Worm (Caenorhabditis elegans): ENCODE results near the gene F59A1.6.
A peak's percentile ranks its signal among the peaks of the same experiment; 100 is the strongest.

Gene F59A1.6

DNA sequence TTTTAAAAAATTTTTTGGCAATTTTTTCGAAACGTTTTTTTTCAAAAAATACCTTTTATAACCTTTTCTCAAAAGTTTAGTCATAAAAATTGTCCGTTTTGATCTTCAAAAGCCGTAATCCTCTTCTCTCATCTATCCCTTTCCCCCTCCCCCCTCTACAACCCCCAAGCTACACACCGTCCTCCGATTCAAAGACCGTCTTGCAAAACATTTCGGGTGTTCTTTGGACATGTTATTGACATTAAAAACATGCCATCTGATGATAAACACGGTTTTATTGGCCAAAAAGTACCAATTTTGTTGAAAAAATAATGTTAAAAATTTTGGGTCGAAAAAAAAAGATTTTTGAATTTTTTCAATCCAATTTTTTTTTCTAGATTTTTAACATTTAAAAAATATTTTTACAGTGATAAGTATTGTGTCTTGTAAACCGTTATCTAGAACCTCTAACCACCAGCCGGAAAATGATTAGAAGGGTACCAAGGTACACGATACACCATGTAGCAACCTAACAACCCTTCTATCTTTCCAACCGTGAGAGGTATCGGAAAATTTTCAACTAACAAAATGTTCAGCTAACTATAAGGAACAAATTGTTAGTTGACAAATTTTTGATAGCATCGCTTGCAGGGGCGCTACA, 38.3 kb downstream of the F59A1.6 start:
- TF ChIP-seq sdz-38 (tag; optimal IDR thresholded peaks at IDR 0.05) (no peak), nhr-80 (tag; optimal IDR thresholded peaks at IDR 0.05) (peak; percentile 44)

DNA sequence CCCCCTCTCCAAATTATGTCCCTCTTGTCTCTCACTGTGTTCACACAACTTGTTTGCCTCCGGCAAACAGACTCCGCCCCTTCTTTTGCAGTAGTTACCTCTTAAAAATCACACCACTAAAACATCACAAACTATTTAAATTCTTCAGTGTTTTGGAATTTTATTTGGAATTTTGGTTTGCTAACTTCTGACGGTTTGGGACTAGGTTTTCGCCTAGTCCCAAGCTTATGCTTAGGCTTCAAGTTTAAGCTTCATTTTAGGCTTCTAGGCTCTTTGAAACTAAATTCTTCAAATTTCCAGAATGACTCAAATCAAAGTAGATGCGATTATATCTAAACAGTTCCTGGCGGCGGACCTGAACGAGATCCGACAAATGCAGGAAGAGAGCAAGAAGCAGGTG, 39.8 kb downstream of the F59A1.6 start, which contains the start of gene fat-5:
fat-5 (plus strand) TSS at position 301 of the 400 bp plus-strand sequence.
- TF ChIP-seq repo-1 (tag; optimal IDR thresholded peaks at IDR 0.05) (no peak), tbx-9 (tag; optimal IDR thresholded peaks at IDR 0.05; ENCODE audit: borderline replicate concordance) (no peak), hmg-20 (GFP tag; IDR thresholded peaks at IDR 0.05) (no peak), hmg-1.2 (GFP tag; IDR thresholded peaks at IDR 0.05) (no peak), nfya-2 (GFP tag; IDR thresholded peaks at IDR 0.05) (no peak), lsl-1 (GFP tag; optimal IDR thresholded peaks at IDR 0.05) (no peak), lin-54 (GFP tag; optimal IDR thresholded peaks at IDR 0.05) (no peak), fkh-3 (tag; optimal IDR thresholded peaks at IDR 0.05) (no peak), unc-130 (GFP tag; optimal IDR thresholded peaks at IDR 0.05) (no peak), Y95B8A.8 (GFP tag; IDR thresholded peaks at IDR 0.05) (no peak), snpc-1.1 (tag; optimal IDR thresholded peaks at IDR 0.05; ENCODE audit: insufficient read depth) (no peak), madf-6 (GFP tag; IDR thresholded peaks at IDR 0.05) (no peak), cebp-2 (GFP tag; IDR thresholded peaks at IDR 0.05) (no peak), tlf-1 (GFP tag; optimal IDR thresholded peaks at IDR 0.05) (no peak), ekl-4 (GFP tag; IDR thresholded peaks at IDR 0.05) (no peak), madf-8 (GFP tag; conservative IDR thresholded peaks at IDR 0.05) (no peak), let-526 (GFP tag; IDR thresholded peaks at IDR 0.05) (no peak), nhr-179 (tag; optimal IDR thresholded peaks at IDR 0.05) (no peak)

DNA sequence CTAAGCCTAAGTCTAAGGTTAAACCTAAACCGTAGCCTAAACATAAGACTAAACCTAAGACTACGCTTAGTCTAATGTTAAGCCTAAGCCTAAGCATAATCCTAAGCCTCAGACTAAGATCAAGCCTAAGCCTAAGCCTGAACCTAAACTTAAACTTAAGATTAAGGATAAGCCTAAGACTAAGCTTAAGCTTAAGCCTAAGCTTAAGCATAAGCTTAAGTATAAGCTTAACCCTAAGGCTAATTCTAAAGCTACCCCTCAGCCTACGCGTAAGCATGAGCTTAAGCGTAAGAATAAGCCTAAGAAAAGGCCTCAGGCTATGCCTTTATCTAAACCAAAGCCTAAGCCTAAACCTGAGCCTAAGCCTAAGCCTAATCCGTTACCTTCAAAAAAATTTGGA, 43.4 kb downstream of the F59A1.6 start:
- TF ChIP-seq lin-40 (tag; optimal IDR thresholded peaks at IDR 0.05): no peak
- no peak for TF ChIP-seq somi-1 (GFP tag; optimal IDR thresholded peaks at IDR 0.05)
- no peak for TF ChIP-seq lir-1 (GFP tag; conservative IDR thresholded peaks at IDR 0.05)
- TF ChIP-seq dox-1 (GFP tag; IDR thresholded peaks at IDR 0.05): no peak
- TF ChIP-seq Y79H2A.3 (GFP tag; conservative IDR thresholded peaks at IDR 0.05): no peak
- no peak for TF ChIP-seq bed-2 (GFP tag; IDR thresholded peaks at IDR 0.05)
- TF ChIP-seq lin-26 (GFP tag; IDR thresholded peaks at IDR 0.05): no peak
- no peak for TF ChIP-seq fkh-3 (tag; optimal IDR thresholded peaks at IDR 0.05)
- TF ChIP-seq sdz-38 (tag; optimal IDR thresholded peaks at IDR 0.05): no peak
- TF ChIP-seq ztf-3 (GFP tag; optimal IDR thresholded peaks at IDR 0.05): no peak
- no peak for TF ChIP-seq hsf-1 (GFP tag; IDR thresholded peaks at IDR 0.05)
- no peak for TF ChIP-seq aptf-3 (GFP tag; IDR thresholded peaks at IDR 0.05)
- TF ChIP-seq nhr-90 (tag; optimal IDR thresholded peaks at IDR 0.05): no peak
- TF ChIP-seq ztf-25 (GFP tag; IDR thresholded peaks at IDR 0.05): no peak

ce11 chrV:17728757-17729156, 43.8 kb downstream of the F59A1.6 start:
- TF ChIP-seq hsf-1 (GFP tag; IDR thresholded peaks at IDR 0.05): no peak
- no peak for TF ChIP-seq ceh-27 (GFP tag; optimal IDR thresholded peaks at IDR 0.05)

DNA sequence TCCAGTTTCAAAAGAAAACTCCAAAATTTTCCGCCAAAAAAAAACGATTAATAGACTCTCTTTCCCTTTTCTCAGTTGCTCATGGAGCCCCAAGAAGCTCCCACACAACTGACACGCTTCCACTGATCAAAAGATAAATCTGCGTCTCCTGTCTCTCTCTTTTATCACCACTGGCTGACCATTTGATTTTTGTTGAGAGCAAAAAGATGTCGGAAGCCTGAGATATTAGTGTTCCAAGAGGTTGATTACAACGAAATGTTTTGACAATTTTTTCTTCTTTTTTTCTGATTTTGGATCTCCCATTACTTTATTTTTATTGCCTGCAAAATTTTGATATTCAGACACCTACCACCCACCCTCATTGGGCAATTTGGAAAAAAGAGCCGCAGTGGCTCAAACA, 47.6 kb downstream of the F59A1.6 start, which contains the start of gene twk-42:
twk-42 (minus strand) TSS at position 101 of the 400 bp plus-strand sequence.
- TF ChIP-seq pbrm-1 (GFP tag; IDR thresholded peaks at IDR 0.05) (no peak), ztf-3 (GFP tag; optimal IDR thresholded peaks at IDR 0.05) (no peak), atf-7 (tag; optimal IDR thresholded peaks at IDR 0.05) (no peak), ztf-22 (GFP tag; optimal IDR thresholded peaks at IDR 0.05) (no peak), B0261.1 (tag; optimal IDR thresholded peaks at IDR 0.05) (no peak), dox-1 (GFP tag; IDR thresholded peaks at IDR 0.05) (no peak), lin-40 (tag; optimal IDR thresholded peaks at IDR 0.05) (no peak), ekl-4 (GFP tag; IDR thresholded peaks at IDR 0.05) (no peak), K12H6.12 (tag; optimal IDR thresholded peaks at IDR 0.05) (no peak), C06A6.2 (GFP tag; conservative IDR thresholded peaks at IDR 0.05) (no peak), ztf-26 (tag; optimal IDR thresholded peaks at IDR 0.05) (no peak), fkh-3 (tag; optimal IDR thresholded peaks at IDR 0.05) (no peak), snpc-3.4 (tag; optimal IDR thresholded peaks at IDR 0.05) (no peak), tlf-1 (GFP tag; optimal IDR thresholded peaks at IDR 0.05) (no peak), C17E4.6 (GFP tag; IDR thresholded peaks at IDR 0.05) (no peak), F55B11.4 (tag; optimal IDR thresholded peaks at IDR 0.05; ENCODE audit: borderline replicate concordance, insufficient read depth) (no peak)
